Fruit fly (Drosophila melanogaster) whole organism: ENCODE measurements around the gene Tmx3.

Source experiments
- CG8478 ChIP-seq: fragments of >200 bp; optimal IDR thresholded peaks from 2 replicates; lab custom pipeline; 2018; ENCODE audit warnings: inconsistent platforms
- Dll ChIP-seq: fragments of >200 bp; optimal IDR thresholded peaks from 2 replicates; lab custom pipeline; 2017
- EcR ChIP-seq, 2 experiments: fragments of >200 bp; optimal IDR thresholded peaks; 2 replicates each; lab custom pipeline; 2017; ENCODE audit warnings: missing biosample characterization in 2 of 2, missing genetic modification characterization in 2 of 2, missing genetic modification reagents in 2 of 2
- pan ChIP-seq: fragments of >200 bp; optimal IDR thresholded peaks from 2 replicates; lab custom pipeline; 2017
- psq ChIP-seq: fragments of >200 bp; optimal IDR thresholded peaks from 2 replicates; lab custom pipeline; 2017
- usp ChIP-seq: fragments of >200 bp; optimal IDR thresholded peaks from 2 replicates; lab custom pipeline; 2017; ENCODE audit warnings: missing biosample characterization, missing genetic modification characterization, mixed read lengths

dm6 chr3L:16261505-16261904, 32.6 kb downstream of the Tmx3 start, which contains the start of gene CG34247:
- TF ChIP-seq psq (lab: Kevin White, UChicago) (no peak), usp (GFP tag; lab: Kevin White, UChicago) (no peak), CG8478 (lab: Kevin White, UChicago) (no peak), EcR (GFP tag; optimal IDR thresholded peaks at IDR 0.05; lab: Kevin White, UChicago) (no peak), Dll (lab: Kevin White, UChicago) (no peak), pan (lab: Kevin White, UChicago) (no peak)
